Worm (Caenorhabditis elegans) whole organism, L4 larva: Measurements from ENCODE around the gene srh-219.
A peak's percentile ranks its signal among the peaks of the same experiment; 100 is the strongest.

Source experiments
- D1046.2 ChIP-seq: fragments of 200-800 bp; sonication (Bioruptor generic); IDR thresholded peaks from 2 replicates; pipeline ENCODE4 v1.3.6; 2022; ENCODE audit warnings: missing genetic modification characterization, missing compliant biosample characterization
- F37D6.2 ChIP-seq: sonication (generic microtip); optimal IDR thresholded peaks from 2 replicates; lab custom pipeline; 2016; ENCODE audit warnings: mild to moderate bottlenecking, missing genetic modification characterization, missing compliant biosample characterization
- T26A8.4 ChIP-seq: fragments of 200-800 bp; sonication (Bioruptor generic); IDR thresholded peaks from 2 replicates; pipeline ENCODE4 v1.3.6; 2022; ENCODE audit warnings: missing genetic modification characterization, missing compliant biosample characterization
- Y105C5A.15 ChIP-seq: fragments of 200-800 bp; sonication (Bioruptor generic); IDR thresholded peaks from 2 replicates; pipeline ENCODE4 v1.3.6; 2022; ENCODE audit warnings: missing genetic modification characterization, missing compliant biosample characterization
- Y48G9A.11 ChIP-seq: fragments of 200-800 bp; sonication (Bioruptor generic); IDR thresholded peaks from 2 replicates; pipeline ENCODE4 v1.3.6; 2022; ENCODE audit warnings: missing genetic modification reagents, missing genetic modification characterization, missing compliant biosample characterization
- Y75B8A.6 ChIP-seq: fragments of 200-800 bp; sonication (Bioruptor generic); IDR thresholded peaks from 2 replicates; pipeline ENCODE4 v1.3.6; 2022; ENCODE audit warnings: missing genetic modification reagents, missing genetic modification characterization, missing compliant biosample characterization
- ZK546.5 ChIP-seq, 2 experiments: sonication (generic microtip); optimal IDR thresholded peaks; 2 replicates each; lab custom pipeline; 2017; ENCODE audit warnings: missing biosample characterization in 2 of 2, missing genetic modification characterization in 2 of 2
- arid-1 ChIP-seq: fragments of 200-800 bp; sonication (Bioruptor generic); conservative IDR thresholded peaks from 2 replicates; pipeline ENCODE4 v1.3.6; 2022; ENCODE audit warnings: missing genetic modification reagents, missing genetic modification characterization, missing compliant biosample characterization
- ceh-20 ChIP-seq: fragments of 200-800 bp; sonication (Bioruptor generic); IDR thresholded peaks from 2 replicates; pipeline ENCODE4 v1.3.6; 2022; ENCODE audit warnings: missing genetic modification reagents, missing genetic modification characterization, missing compliant biosample characterization
- ceh-32 ChIP-seq: sonication (generic microtip); optimal IDR thresholded peaks from 2 replicates; lab custom pipeline; 2016; ENCODE audit warnings: mild to moderate bottlenecking, missing genetic modification characterization, missing compliant biosample characterization; ENCODE audit not compliant: poor library complexity
- ceh-62 ChIP-seq: sonication (generic microtip); optimal IDR thresholded peaks from 2 replicates; lab custom pipeline; 2017; ENCODE audit warnings: missing biosample characterization, missing genetic modification characterization
- ces-1 ChIP-seq: fragments of 150-350 bp; sonication (generic microtip); optimal IDR thresholded peaks from 4 replicates; lab custom pipeline; 2014; ENCODE audit warnings: missing biosample characterization, missing genetic modification reagents, missing genetic modification characterization
- daf-16 ChIP-seq, 3 experiments: sonication (generic microtip); optimal IDR thresholded peaks; 2 replicates each; lab custom pipeline; 2016 to 2017; ENCODE audit warnings: missing genetic modification characterization in 3 of 3, missing genetic modification reagents in 3 of 3, mild to moderate bottlenecking in 2 of 3, missing compliant biosample characterization in 2 of 3, missing biosample characterization in 1 of 3, moderate library complexity in 1 of 3
- daf-19 ChIP-seq: fragments of 200-800 bp; sonication (Bioruptor generic); conservative IDR thresholded peaks from 2 replicates; pipeline ENCODE4 v1.3.6; 2022; ENCODE audit warnings: missing genetic modification characterization, missing compliant biosample characterization
- dmd-8 ChIP-seq: fragments of 200-800 bp; sonication (Bioruptor generic); IDR thresholded peaks from 2 replicates; pipeline ENCODE4 v1.3.6; 2022; ENCODE audit warnings: missing genetic modification characterization, missing compliant biosample characterization
- dmd-9 ChIP-seq: fragments of 200-800 bp; sonication (Bioruptor generic); IDR thresholded peaks from 2 replicates; pipeline ENCODE4 v1.3.6; 2022; ENCODE audit warnings: missing genetic modification reagents, missing genetic modification characterization, missing compliant biosample characterization
- duxl-1 ChIP-seq: sonication (generic microtip); optimal IDR thresholded peaks from 2 replicates; lab custom pipeline; 2016; ENCODE audit warnings: mild to moderate bottlenecking, missing genetic modification characterization, moderate library complexity, missing compliant biosample characterization; ENCODE audit not compliant: poor library complexity
- dve-1 ChIP-seq: sonication (generic microtip); optimal IDR thresholded peaks from 2 replicates; lab custom pipeline; 2017; ENCODE audit warnings: antibody characterized with exemption, mild to moderate bottlenecking, missing genetic modification characterization, missing compliant biosample characterization; ENCODE audit not compliant: insufficient read depth
- fos-1 ChIP-seq: fragments of 150-350 bp; optimal IDR thresholded peaks from 2 replicates; lab custom pipeline; 2014; ENCODE audit warnings: missing biosample characterization, missing genetic modification characterization
- hif-1 ChIP-seq, 2 experiments: sonication (generic microtip); optimal IDR thresholded peaks; 2 replicates each; lab custom pipeline; 2016 to 2017; ENCODE audit warnings: missing compliant biosample characterization in 2 of 2, missing genetic modification characterization in 2 of 2, missing genetic modification reagents in 2 of 2, missing genotype in 2 of 2, mild to moderate bottlenecking in 1 of 2
- hlh-11 ChIP-seq: fragments of 200-800 bp; sonication (Bioruptor generic); optimal IDR thresholded peaks from 2 replicates; lab custom pipeline; 2018; ENCODE audit warnings: mild to moderate bottlenecking, missing genetic modification characterization, missing compliant biosample characterization
- jun-1 ChIP-seq: fragments of 150-350 bp; optimal IDR thresholded peaks from 2 replicates; lab custom pipeline; 2014; ENCODE audit warnings: missing biosample characterization, missing genetic modification reagents, missing genetic modification characterization
- lim-7 ChIP-seq: fragments of 200-800 bp; sonication (Bioruptor generic); IDR thresholded peaks from 2 replicates; pipeline ENCODE4 v1.3.6; 2022; ENCODE audit warnings: missing genetic modification characterization, missing compliant biosample characterization
- lin-1 ChIP-seq: fragments of 200-800 bp; sonication (Bioruptor generic); IDR thresholded peaks from 2 replicates; pipeline ENCODE4 v1.3.6; 2022; ENCODE audit warnings: missing genetic modification reagents, missing genetic modification characterization, missing compliant biosample characterization
- lin-13 ChIP-seq: fragments of 150-350 bp; optimal IDR thresholded peaks from 2 replicates; lab custom pipeline; 2014; ENCODE audit warnings: missing biosample characterization, missing genetic modification reagents, missing genetic modification characterization
- lin-15B ChIP-seq: fragments of 150-350 bp; sonication (generic microtip); optimal IDR thresholded peaks from 3 replicates; lab custom pipeline; 2014; ENCODE audit warnings: missing biosample characterization, missing genetic modification characterization
- lin-39 ChIP-seq: fragments of 150-350 bp; optimal IDR thresholded peaks from 2 replicates; lab custom pipeline; 2014; ENCODE audit warnings: missing biosample characterization, missing genetic modification reagents, missing genetic modification characterization
- lir-3 ChIP-seq: sonication (generic microtip); optimal IDR thresholded peaks from 2 replicates; lab custom pipeline; 2016; ENCODE audit warnings: mild to moderate bottlenecking, missing genetic modification characterization, missing compliant biosample characterization
- madf-5 ChIP-seq, 2 experiments: fragments of 200-800 bp; sonication (Bioruptor generic); IDR thresholded peaks; 2 replicates each; pipeline ENCODE4 v1.3.6; 2022; ENCODE audit warnings: missing compliant biosample characterization in 2 of 2, missing genetic modification characterization in 2 of 2
- madf-9 ChIP-seq: fragments of 200-800 bp; sonication (Bioruptor generic); conservative IDR thresholded peaks from 2 replicates; pipeline ENCODE4 v1.3.6; 2022; ENCODE audit warnings: missing genetic modification reagents, missing genetic modification characterization, missing compliant biosample characterization
- mdl-1 ChIP-seq, 2 experiments: fragments of 150-350 bp in 1 of 2; sonication (generic microtip) in 1 of 2; optimal IDR thresholded peaks; 2 replicates each; lab custom pipeline; 2014 to 2017; ENCODE audit warnings: missing biosample characterization in 2 of 2, missing genetic modification characterization in 2 of 2
- mxl-3 ChIP-seq: fragments of 200-800 bp; sonication (Bioruptor generic); optimal IDR thresholded peaks from 2 replicates; lab custom pipeline; 2018; ENCODE audit warnings: mild to moderate bottlenecking, missing genetic modification characterization, missing compliant biosample characterization
- nhr-102 ChIP-seq: sonication (generic microtip); optimal IDR thresholded peaks from 2 replicates; lab custom pipeline; 2016; ENCODE audit warnings: mild to moderate bottlenecking, missing genetic modification characterization, moderate library complexity, missing compliant biosample characterization
- nhr-11 ChIP-seq: fragments of 150-350 bp; optimal IDR thresholded peaks from 2 replicates; lab custom pipeline; 2014; ENCODE audit warnings: missing biosample characterization, missing genetic modification characterization
- nhr-28 ChIP-seq: fragments of 150-350 bp; optimal IDR thresholded peaks from 2 replicates; lab custom pipeline; 2014; ENCODE audit warnings: missing biosample characterization, missing genetic modification characterization
- nhr-41 ChIP-seq: fragments of 200-800 bp; sonication (Bioruptor generic); IDR thresholded peaks from 2 replicates; pipeline ENCODE4 v1.3.6; 2022; ENCODE audit warnings: missing genetic modification reagents, missing genetic modification characterization, missing compliant biosample characterization
- nhr-48 ChIP-seq: sonication (generic microtip); optimal IDR thresholded peaks from 2 replicates; lab custom pipeline; 2016; ENCODE audit warnings: mild to moderate bottlenecking, missing genetic modification characterization, missing compliant biosample characterization
- nhr-77 ChIP-seq: fragments of 150-350 bp; optimal IDR thresholded peaks from 2 replicates; lab custom pipeline; 2014; ENCODE audit warnings: missing biosample characterization, missing genetic modification characterization
- php-3 ChIP-seq: fragments of 200-800 bp; sonication (Bioruptor generic); IDR thresholded peaks from 2 replicates; pipeline ENCODE4 v1.3.6; 2022; ENCODE audit warnings: missing genetic modification reagents, missing genetic modification characterization, missing compliant biosample characterization
- rbr-2 ChIP-seq: sonication (generic microtip); optimal IDR thresholded peaks from 2 replicates; lab custom pipeline; 2016; ENCODE audit warnings: missing genotype, missing genetic modification characterization, missing compliant biosample characterization
- sdz-12 ChIP-seq: fragments of 200-800 bp; sonication (Bioruptor generic); optimal IDR thresholded peaks from 2 replicates; lab custom pipeline; 2018; ENCODE audit warnings: mild to moderate bottlenecking, missing genetic modification characterization, missing compliant biosample characterization
- set-16 ChIP-seq: fragments of 200-800 bp; sonication (Bioruptor generic); IDR thresholded peaks from 2 replicates; pipeline ENCODE4 v1.3.6; 2022; ENCODE audit warnings: missing genetic modification reagents, missing genetic modification characterization, missing compliant biosample characterization
- skn-1 ChIP-seq: fragments of 150-350 bp; optimal IDR thresholded peaks from 2 replicates; lab custom pipeline; 2014; ENCODE audit warnings: missing biosample characterization, missing genetic modification characterization
- snpc-4 ChIP-seq: fragments of 150-350 bp; optimal IDR thresholded peaks from 2 replicates; lab custom pipeline; 2014; ENCODE audit warnings: missing biosample characterization, missing genetic modification characterization
- tag-97 ChIP-seq: fragments of 200-800 bp; sonication (Bioruptor generic); IDR thresholded peaks from 2 replicates; pipeline ENCODE4 v1.3.6; 2022; ENCODE audit warnings: missing genetic modification characterization, missing compliant biosample characterization
- unc-130 ChIP-seq: sonication (generic microtip); optimal IDR thresholded peaks from 2 replicates; lab custom pipeline; 2016; ENCODE audit warnings: missing genetic modification reagents, missing genetic modification characterization, missing compliant biosample characterization
- unc-39 ChIP-seq: sonication (generic microtip); optimal IDR thresholded peaks from 2 replicates; lab custom pipeline; 2017; ENCODE audit warnings: missing biosample characterization, missing genetic modification characterization
- vab-7 ChIP-seq: fragments of 200-800 bp; sonication (Bioruptor generic); IDR thresholded peaks from 2 replicates; pipeline ENCODE4 v1.3.6; 2022; ENCODE audit warnings: missing genetic modification reagents, missing genetic modification characterization, missing compliant biosample characterization
- zag-1 ChIP-seq: fragments of 150-350 bp; optimal IDR thresholded peaks from 2 replicates; lab custom pipeline; 2014; ENCODE audit warnings: missing biosample characterization, missing genetic modification characterization
- zfp-3 ChIP-seq: fragments of 200-800 bp; sonication (Bioruptor generic); conservative IDR thresholded peaks from 2 replicates; pipeline ENCODE4 v1.3.6; 2022; ENCODE audit warnings: missing genetic modification reagents, missing genetic modification characterization, missing compliant biosample characterization
- zip-11 ChIP-seq: fragments of 200-800 bp; sonication (Bioruptor generic); IDR thresholded peaks from 2 replicates; pipeline ENCODE4 v1.3.6; 2022; ENCODE audit warnings: missing genetic modification characterization, missing compliant biosample characterization

The srh-219 gene

DNA sequence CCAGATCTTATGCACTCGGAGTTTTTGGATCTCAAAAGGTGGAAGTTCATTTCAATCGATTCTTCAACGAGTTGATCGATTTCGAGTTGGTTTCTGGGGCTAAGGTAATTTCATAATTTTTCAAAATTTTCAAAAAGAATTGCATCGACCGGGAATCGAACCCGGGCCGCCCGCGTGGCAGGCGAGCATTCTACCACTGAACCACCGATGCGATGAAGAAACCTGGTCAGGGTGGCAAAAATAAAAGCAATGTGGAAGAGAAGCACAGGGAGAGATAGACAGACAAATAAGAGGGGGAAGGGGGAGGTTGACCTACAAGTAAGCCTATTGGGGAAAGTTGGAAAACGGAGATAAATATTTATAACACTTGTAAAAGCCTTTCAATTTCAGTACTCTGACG, 9.8 kb downstream of the srh-219 start (continued):
- TF ChIP-seq dmd-9 (GFP tag; lab: Robert Waterston, UW): no peak
- TF ChIP-seq Y75B8A.6 (GFP tag; lab: Robert Waterston, UW): no peak
- TF ChIP-seq snpc-4 (tag; lab: Kevin White, UChicago): no peak
- TF ChIP-seq nhr-48: no peak
- peak; percentile 43; the same call in 1 of the 2 replicates for TF ChIP-seq set-16 (GFP tag; lab: Robert Waterston, UW)
- no peak for TF ChIP-seq nhr-11 (tag; lab: Kevin White, UChicago)
- TF ChIP-seq vab-7 (GFP tag; lab: Robert Waterston, UW): peak; percentile 76
- TF ChIP-seq duxl-1 (tag; lab: Kevin White, UChicago): no peak
- TF ChIP-seq arid-1 (GFP tag; lab: Robert Waterston, UW): peak; percentile 81
- peak; percentile 75 for TF ChIP-seq T26A8.4 (GFP tag; lab: Robert Waterston, UW)
- TF ChIP-seq unc-39 (tag; lab: Kevin White, UChicago): no peak
- no peak for TF ChIP-seq lir-3 (tag; lab: Kevin White, UChicago)
- TF ChIP-seq zfp-3 (GFP tag; lab: Robert Waterston, UW): no peak
- no peak for TF ChIP-seq lin-13 (GFP tag; lab: Kevin White, UChicago)
- TF ChIP-seq daf-19 (GFP tag; lab: Robert Waterston, UW): no peak
- TF ChIP-seq mdl-1 (tag; optimal IDR thresholded peaks at IDR 0.05; lab: Kevin White, UChicago): peak in 1 of 2 experiments; percentile 29
- peak; percentile 13; the same call in 1 of the 2 replicates for TF ChIP-seq Y105C5A.15
- peak; percentile 28 for TF ChIP-seq unc-130
- no peak for TF ChIP-seq zag-1 (tag; lab: Kevin White, UChicago)
- no peak for TF ChIP-seq fos-1
- 0 out of 2 replicates have a peak, but pooled peaks have one; percentile 41 for TF ChIP-seq Y48G9A.11
- TF ChIP-seq lin-15B (tag; lab: Kevin White, UChicago): no peak
- TF ChIP-seq zip-11 (GFP tag; lab: Robert Waterston, UW): no peak
- TF ChIP-seq lin-39: no peak
- TF ChIP-seq nhr-28 (tag; lab: Kevin White, UChicago): peak; percentile 16
- TF ChIP-seq rbr-2 (tag; lab: Kevin White, UChicago): peak; percentile 55
- TF ChIP-seq dve-1: no peak
- TF ChIP-seq ceh-62 (tag; lab: Kevin White, UChicago): no peak
- no peak for TF ChIP-seq mxl-3 (GFP tag; lab: Kevin White, UChicago)
- TF ChIP-seq F37D6.2: no peak
- no peak for TF ChIP-seq ces-1 (GFP tag; lab: Kevin White, UChicago)
- TF ChIP-seq daf-16 (GFP tag; optimal IDR thresholded peaks at IDR 0.05; lab: Kevin White, UChicago): peak; percentile 2 to 65
- TF ChIP-seq daf-16 (tag; optimal IDR thresholded peaks at IDR 0.05; lab: Kevin White, UChicago): peak; percentile 44
- no peak for TF ChIP-seq nhr-41
- peak; percentile 85; the same call in 1 of the 2 replicates for TF ChIP-seq D1046.2 (GFP tag; lab: Robert Waterston, UW)
- TF ChIP-seq madf-9 (GFP tag; lab: Robert Waterston, UW): 0 out of 2 replicates have a peak, but pooled peaks have one; percentile 10
- 0 out of 4 replicates have a peak, but pooled peaks of 1 of the 2 experiments have one; percentile 40 for TF ChIP-seq madf-5 (GFP tag; IDR thresholded peaks at IDR 0.05; lab: Robert Waterston, UW)
- peak; percentile 26 for TF ChIP-seq nhr-102 (tag; lab: Kevin White, UChicago)
- TF ChIP-seq jun-1 (tag; lab: Kevin White, UChicago): no peak
- TF ChIP-seq hif-1 (tag; optimal IDR thresholded peaks at IDR 0.05; lab: Kevin White, UChicago): no peak
- TF ChIP-seq lin-1 (GFP tag; lab: Robert Waterston, UW): peak; percentile 23; the same call in 1 of the 2 replicates
- peak; percentile 90 for TF ChIP-seq lim-7 (GFP tag; lab: Robert Waterston, UW)
- TF ChIP-seq tag-97: no peak
- no peak for TF ChIP-seq ZK546.5 (tag; optimal IDR thresholded peaks at IDR 0.05; lab: Kevin White, UChicago)
- TF ChIP-seq nhr-77 (tag; lab: Kevin White, UChicago): no peak
- TF ChIP-seq ceh-32 (tag; lab: Kevin White, UChicago): no peak
- 0 out of 2 replicates have a peak, but pooled peaks have one; percentile 39 for TF ChIP-seq php-3 (GFP tag; lab: Robert Waterston, UW)
- peak; percentile 72 for TF ChIP-seq dmd-8
- TF ChIP-seq ceh-20: peak; percentile 68
- peak; percentile 54 for TF ChIP-seq sdz-12
- TF ChIP-seq hlh-11: peak; percentile 41
- TF ChIP-seq skn-1: no peak
